Fruit fly (Drosophila melanogaster) whole organism, larva: Measurements from ENCODE around the gene CG15882.

Source experiments
- noc ChIP-seq: fragments of 200-800 bp; sonication (Bioruptor generic); optimal IDR thresholded peaks from 3 replicates; lab custom pipeline; 2019; ENCODE audit warnings: missing biosample characterization, mild to moderate bottlenecking, missing genetic modification characterization, moderate library complexity

CG15882 gene

DNA sequence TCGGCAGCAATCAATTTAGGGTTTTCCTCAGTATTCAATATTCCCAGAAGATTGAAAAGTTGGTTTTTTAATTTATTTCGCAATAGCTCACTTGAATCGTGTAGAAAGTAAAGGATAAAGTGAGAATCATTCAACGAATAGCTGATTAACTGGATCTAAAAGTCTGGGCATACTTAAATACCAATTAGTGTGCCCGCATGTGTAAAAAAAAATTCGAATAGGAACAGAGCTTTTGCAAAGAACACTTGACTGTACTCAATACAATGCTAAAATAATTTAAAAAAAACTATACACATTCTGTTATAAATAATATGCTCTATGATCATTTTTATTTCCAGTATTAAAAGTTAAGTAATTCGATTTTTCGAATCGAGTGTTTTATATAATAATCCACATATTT lies at the start of gene CG15882:
Gene CG15882, minus strand, starts transcription at position 101 of the 400 bp plus-strand sequence.
- no peak for TF ChIP-seq noc

DNA sequence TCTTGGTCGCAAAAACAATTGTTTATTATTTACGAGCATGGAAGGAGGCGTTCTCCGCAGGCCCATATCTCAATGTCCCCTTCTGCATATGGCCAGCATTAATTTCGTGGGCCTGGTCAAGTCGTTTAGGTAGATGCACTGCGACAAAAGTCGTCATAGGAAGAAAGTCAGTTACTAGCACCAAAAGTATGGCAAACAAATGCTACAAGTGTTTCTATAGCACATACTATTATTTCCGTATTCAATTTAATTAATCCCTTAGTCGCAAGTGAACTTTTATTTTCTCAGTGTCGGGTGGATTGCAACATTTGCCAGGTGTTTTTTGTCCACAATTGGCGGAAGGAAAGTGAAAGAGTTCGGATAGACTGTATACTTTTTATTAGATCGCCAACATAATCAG lies 48.8 kb upstream of the CG15882 start:
- TF ChIP-seq noc, result no peak

DNA sequence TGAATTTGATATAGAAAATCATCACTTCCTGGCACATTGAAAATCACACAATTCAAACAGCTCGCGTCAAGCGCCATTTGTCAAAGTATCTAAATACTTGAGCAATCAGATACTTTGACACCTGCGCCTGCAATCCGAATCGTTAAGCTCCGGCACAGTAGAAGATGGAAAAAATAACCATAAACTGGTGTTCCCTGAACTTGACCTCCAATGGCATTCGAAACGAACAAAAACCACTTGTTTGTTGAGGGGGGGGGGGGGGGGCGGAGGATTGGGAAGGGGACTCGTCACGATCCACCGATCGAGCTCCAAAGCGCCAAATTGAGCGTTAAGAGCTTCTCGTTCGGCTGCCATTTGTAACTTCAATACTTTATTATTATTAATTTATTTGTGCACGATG lies 47.7 kb upstream of the CG15882 start:
- no peak for TF ChIP-seq noc

DNA sequence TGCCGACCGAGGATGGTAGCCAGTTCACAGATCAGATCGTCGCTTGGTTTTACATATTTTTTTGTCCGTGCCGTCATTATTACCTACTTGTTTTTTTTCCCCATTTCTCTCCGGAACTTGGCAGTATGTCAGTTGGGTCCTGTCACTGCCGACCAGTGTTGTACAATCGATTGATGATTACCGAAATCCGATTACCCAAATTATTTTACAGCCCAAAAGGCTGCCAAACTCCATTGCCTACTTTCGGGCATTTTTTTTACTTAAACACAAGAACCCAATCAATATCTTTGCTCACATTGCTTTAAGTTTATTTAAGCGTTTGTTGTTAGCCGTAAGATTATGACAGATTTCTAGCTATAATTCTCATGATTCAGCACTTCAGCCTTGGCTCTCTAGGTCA lies 46.6 kb upstream of the CG15882 start, which contains the start of gene Inx5:
Gene Inx5, minus strand, starts transcription at position 93 of the 400 bp plus-strand sequence.
- TF ChIP-seq noc, result no peak

DNA sequence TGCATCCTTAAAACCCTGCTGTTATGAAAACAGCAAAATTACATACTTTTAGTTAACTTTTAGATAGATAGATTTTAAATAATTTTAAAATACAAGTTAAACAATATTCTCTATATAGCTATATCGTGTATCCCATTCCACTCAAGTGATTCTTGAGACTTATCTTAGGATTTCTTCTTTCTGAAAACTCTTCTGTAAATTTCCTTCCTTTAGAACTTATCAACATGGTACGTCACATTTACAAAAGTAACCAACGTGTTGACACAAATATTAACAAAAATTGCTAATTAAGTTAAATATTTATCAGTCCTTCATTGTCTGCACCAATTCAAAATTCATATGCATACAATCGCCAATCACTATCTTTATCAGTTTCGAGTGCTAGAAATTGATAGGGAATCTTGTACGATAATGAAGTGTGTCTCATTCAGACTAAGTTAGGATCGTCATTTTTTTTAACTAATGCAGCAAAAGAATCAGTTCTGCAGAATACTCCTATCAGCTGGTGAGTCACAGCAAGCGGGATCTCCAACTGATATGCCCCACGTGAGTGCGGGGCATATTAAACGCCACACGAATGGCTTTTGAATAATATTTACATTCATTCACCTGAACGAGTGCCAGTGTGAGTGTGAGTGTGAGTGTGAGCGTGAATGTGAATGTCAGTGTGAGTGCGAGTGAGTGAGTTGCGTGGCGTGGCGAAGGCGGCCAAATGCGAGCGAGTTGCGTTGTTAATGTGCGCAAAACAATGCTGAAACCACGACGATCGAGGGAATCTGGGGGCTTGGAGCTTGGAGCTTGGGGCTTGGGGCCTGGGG lies 43.6 kb upstream of the CG15882 start:
- TF ChIP-seq noc, result no peak

DNA sequence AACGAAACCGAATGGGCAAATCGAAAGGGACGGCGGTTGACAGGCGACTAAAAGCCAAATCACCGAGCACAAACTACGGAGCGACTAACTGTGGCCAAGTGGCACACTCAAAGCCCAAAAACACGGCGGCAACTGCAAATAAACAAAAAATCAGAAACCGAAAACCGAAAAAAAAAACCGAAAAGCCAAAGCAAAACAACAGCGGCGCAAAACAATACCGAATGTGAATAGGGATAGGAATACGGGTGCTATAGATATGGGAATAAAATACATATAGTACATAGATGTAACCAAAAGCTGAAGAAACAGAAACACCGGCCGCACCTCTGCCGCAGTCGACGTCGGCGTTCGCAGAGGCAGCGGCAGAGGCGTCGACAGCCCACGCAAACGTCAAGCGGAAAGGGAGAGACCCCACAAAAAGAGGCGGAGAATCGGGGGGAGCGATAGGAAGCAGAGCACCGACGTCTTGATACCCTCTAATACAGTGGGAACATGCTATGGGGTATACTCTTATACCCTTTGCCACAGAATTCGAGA lies 42.9 kb upstream of the CG15882 start, which contains the start of gene RhoGAP18B:
Gene RhoGAP18B, minus strand, starts transcription at position 51 of the 537 bp plus-strand sequence.
- no peak for TF ChIP-seq noc

DNA sequence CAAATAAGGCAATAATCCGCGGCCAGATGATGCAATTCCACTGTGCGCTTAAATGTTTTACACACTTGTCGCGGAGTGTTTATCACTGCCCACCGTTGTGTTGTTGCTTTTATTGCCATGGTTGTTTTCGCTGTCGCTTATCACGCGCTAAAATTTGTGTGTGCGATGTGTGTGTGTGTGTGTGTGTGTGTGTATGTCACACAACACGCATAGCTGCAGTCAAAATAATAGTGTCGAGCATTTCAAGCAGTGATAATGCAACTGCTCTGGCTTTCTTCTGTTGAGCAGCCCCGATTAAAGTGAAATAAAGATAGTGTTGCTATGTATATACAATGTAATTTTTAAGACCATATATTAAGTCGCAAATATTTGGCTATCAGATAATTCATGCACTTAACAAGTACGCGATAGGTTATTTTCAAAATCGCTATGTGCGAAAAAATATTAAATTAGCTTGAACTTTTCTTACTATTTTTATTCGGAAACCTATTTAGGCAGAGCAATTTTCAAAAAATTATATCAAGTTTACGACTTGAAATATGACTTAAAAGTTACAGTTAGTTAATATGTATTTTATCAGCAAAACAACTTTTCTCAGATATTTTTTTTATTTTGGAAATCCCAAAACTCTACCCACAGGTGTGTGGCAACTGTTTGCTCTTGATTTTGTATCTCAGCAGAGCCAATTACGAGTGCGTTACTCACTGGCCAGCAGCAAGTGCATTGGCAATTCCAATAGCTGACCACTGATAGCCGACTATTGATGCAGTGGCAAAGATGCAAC lies 42.2 kb upstream of the CG15882 start:
- peak; percentile 52 for TF ChIP-seq noc

DNA sequence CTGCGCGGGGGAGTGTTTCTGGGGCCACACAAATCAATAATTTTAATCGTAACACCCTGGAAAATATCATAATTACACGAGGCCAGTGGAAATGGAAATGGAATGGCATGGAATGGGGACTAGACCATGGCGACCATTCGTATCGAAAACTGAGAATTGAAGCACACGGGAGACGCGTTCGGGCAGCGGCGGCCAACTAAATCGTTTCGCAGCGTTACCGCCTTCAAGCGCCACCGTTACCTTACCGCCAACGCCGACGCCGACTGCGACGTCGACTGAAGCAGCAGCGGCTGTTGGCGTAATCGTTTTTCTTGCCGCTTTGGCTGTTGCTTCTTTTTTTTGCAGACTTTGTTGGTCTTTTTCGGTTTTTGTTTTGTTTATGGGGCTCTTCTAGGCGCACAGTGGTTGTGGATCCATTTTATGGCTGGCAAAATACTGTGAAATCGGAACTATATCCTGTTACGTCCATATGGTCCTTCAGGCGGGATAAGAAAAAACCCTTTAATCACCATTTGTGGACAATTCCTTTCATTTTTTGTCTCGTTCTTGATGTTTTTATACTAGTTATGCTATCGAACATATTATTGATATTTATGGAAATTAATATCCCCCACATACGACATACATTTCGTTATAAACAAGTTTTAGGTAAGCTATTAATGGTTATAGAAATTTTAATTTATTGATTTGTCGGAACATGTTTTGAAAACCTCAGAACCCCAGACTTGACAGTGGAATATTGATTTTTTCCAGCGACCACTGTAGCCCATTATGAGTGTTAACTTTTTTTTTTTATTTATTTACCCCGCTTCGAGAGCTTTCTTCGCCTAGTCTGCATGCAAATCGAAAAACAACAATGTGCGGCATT lies 41.2 kb upstream of the CG15882 start:
- TF ChIP-seq noc, result no peak

DNA sequence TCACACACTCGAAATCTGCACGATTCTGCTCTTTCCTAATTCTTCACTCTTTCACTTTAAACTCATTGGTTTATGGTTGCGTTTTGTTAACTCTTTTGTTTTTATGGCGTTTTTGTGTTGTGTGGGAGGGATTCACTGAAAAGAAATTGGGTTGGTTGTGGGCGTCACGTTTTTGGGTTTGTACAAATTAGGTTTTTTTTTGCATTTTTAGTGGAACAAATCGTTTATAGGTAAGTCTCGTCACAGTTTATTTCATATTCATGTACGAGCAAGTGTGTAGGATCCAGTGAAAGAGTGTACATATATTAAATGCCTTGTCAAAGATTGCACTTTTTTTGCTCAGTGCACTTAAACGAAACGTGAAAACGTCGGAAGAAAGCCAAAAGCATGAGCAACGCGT lies 40.5 kb upstream of the CG15882 start:
- peak; percentile 64 for TF ChIP-seq noc

DNA sequence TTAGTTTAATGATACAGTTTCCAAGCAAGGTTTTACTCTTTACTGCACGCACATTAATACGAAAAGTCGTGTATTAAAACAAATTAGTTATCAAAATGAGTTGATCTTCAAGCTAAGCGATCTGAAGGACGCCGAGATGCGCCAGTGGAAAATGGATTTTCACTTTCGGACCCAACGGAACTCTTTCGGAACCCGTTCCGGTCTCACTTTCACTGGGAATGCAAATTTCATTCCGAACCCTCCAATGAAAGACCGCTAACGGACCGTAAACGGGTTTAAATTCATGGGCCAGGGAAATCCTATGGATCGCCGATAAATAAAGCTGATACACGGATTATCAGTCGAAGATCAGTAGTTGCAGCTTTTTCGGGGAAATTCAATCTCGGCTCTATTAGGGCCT lies 39.3 kb upstream of the CG15882 start:
- no peak for TF ChIP-seq noc

DNA sequence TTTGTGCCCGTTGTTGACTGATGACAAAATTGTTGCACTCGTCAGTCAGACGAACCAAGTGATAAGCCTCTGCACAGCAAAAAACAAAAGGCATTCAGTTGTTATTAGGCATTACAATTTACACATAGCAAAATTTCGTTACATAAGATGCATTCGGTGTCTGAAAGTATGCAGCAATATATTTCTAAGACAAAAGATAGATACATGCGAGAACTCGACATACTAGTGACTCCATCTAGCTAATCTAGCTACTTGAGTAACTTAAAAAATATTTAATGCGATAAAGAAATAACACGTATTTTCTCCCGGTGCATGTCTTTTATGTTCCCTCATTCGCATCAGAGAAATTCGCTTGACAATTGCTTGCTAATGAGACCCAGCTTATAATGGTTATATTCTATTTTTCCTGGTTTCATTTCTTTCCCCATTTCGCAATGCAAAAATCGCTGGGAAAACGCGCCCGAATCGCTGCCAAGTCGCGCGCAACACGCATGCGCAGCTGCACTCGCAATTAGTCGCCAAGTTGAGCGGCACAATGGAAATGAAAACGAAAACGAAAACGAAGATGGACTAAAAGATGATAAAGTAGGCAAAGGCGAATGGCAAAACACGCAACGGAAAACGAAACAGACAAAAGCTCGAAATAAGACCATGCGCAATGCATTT lies 38.2 kb upstream of the CG15882 start:
- TF ChIP-seq noc, result no peak

DNA sequence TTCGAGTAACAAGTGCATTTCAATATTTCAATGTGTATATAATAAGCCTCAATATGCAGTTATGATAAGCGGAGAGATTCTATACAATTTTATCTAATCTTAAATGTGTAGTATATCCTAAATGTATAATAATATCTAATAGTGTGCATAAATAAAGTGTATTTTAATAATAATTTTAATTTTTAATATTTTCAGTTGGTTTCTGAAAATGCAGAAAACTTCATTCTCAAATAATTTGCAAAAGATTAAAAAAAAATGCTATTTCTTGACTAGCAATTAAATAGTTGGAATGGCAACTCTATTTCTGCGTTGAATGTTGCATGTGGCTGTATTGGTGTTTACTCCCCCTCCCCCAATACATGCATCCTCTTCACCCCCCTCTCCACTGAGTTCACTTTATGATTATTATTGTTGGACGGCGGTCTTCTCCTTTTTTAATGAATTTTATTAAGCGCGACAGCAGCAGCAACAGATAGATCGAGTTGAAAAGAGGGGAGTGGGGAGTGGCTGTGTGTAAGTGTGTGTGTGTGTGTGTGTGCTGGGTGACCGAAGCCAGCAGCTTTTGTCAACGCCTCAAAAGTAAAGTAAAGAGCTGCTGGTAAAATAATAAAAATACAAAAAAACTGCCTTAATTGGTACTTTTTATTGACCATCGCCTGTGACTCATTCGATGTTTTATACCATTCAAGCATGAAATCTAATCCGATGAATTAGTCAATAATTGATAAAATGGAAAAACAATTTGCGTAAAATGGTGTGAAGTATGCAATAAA lies 36.6 kb upstream of the CG15882 start:
- no peak for TF ChIP-seq noc

DNA sequence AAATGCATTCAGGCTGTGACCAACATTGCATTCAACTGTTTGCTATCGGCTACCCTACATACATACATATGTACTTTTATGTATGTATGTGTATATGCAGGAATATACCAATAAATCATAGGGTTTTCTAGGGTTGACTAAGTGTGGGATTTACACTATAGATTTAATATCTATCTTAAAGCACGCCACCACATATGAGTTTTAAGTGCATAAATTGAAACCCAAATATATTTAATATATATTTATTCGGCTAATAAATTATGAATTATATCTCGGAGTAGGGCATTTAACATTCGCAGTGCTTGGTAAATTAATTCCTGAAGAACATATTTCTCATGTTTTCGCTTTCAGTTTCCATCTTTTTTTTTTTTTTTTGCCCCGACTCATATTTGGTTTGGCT lies 35.8 kb upstream of the CG15882 start:
- TF ChIP-seq noc, result no peak

DNA sequence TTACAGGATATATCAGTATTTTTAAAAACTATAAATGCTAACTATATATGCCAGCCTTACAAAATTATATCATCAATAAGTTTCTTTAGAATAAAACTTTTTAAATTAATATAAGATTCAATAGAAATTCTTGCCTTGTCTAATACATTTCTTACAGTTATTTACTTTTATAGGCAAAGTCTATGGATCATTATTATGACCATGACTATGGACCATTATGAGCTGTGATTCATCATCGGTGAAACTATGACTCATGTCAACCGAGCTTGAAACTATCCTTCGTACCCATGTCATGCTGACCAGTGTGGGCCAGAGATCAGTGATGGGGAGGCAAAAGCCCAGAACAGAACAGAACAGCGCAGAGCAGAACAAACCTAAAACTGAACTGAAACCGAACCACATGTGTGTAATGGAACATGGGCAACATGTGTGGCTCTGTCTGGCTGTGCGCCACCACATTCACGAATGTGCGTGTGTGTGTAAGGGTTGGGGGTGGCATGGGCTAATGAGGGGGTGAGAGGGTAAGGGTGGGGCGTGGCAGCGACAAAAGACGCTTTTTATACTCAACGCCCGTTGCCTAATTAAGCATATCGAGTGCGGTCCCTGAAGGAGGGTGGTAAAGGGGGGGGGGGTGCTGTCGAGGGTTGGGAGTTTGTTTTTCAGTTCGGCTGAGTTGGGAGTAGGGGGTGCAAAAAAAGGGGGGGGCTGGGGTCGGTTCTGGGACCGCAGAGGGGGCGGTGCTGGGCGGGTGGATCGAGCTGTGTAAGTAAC lies 34.5 kb upstream of the CG15882 start:
- TF ChIP-seq noc, result no peak
